Fruit fly (Drosophila melanogaster) whole organism, embryonic: ENCODE results near the gene CG4393.

ENCODE experiments used
- Ada2b ChIP-seq: fragments of 200-800 bp; sonication (Bioruptor generic); IDR thresholded peaks from 2 replicates; pipeline ENCODE4 v1.3.6; 2022; ENCODE audit warnings: missing biosample characterization, missing genetic modification characterization
- B-H2 ChIP-seq: fragments of 200-800 bp; sonication (Bioruptor generic); optimal IDR thresholded peaks from 2 replicates; lab custom pipeline; 2018; ENCODE audit warnings: missing biosample characterization, mild to moderate bottlenecking, missing genetic modification characterization
- Bgb ChIP-seq: fragments of 200-800 bp; sonication (Bioruptor generic); IDR thresholded peaks from 2 replicates; pipeline ENCODE4 v1.3.6; 2022; ENCODE audit warnings: missing biosample characterization, missing genetic modification characterization; ENCODE audit not compliant: partially characterized antibody
- CG10147 ChIP-seq: fragments of 200-800 bp; sonication (Bioruptor generic); optimal IDR thresholded peaks from 2 replicates; lab custom pipeline; 2019; ENCODE audit warnings: missing biosample characterization, mild to moderate bottlenecking, missing genetic modification characterization, moderate library complexity
- CG10321 ChIP-seq: fragments of 200-800 bp; sonication (Bioruptor generic); IDR thresholded peaks from 2 replicates; pipeline ENCODE4 v1.3.6; 2022; ENCODE audit warnings: missing biosample characterization, missing genetic modification characterization
- CG11093 ChIP-seq: fragments of 200-800 bp; sonication (Bioruptor generic); IDR thresholded peaks from 3 replicates; pipeline ENCODE4 v1.3.6; 2022; ENCODE audit warnings: missing biosample characterization, missing genetic modification characterization
- CG12769 ChIP-seq: fragments of 200-800 bp; sonication (Bioruptor generic); optimal IDR thresholded peaks from 2 replicates; lab custom pipeline; 2019; ENCODE audit warnings: missing biosample characterization, mild to moderate bottlenecking, missing genetic modification characterization, moderate library complexity
- CG15514 ChIP-seq: fragments of 200-800 bp; sonication (Bioruptor generic); optimal IDR thresholded peaks from 3 replicates; lab custom pipeline; 2017; ENCODE audit warnings: missing biosample characterization, missing genetic modification characterization, mild to moderate bottlenecking, moderate library complexity, missing genetic modification reagents
- CG16813 ChIP-seq: fragments of 200-800 bp; sonication (Bioruptor generic); IDR thresholded peaks from 3 replicates; pipeline ENCODE4 v1.3.6; 2022; ENCODE audit warnings: missing biosample characterization, missing genetic modification characterization; ENCODE audit not compliant: partially characterized antibody
- CG18476 ChIP-seq: fragments of 200-800 bp; sonication (Bioruptor generic); optimal IDR thresholded peaks from 2 replicates; lab custom pipeline; 2016; ENCODE audit warnings: missing biosample characterization, mild to moderate bottlenecking, missing genetic modification characterization
- CG18599 ChIP-seq: fragments of 200-800 bp; sonication (Bioruptor generic); optimal IDR thresholded peaks from 3 replicates; lab custom pipeline; 2017; ENCODE audit warnings: missing biosample characterization, missing genetic modification characterization, mild to moderate bottlenecking, moderate library complexity, missing genetic modification reagents
- CG2129 ChIP-seq: fragments of 200-800 bp; sonication (Bioruptor generic); IDR thresholded peaks from 2 replicates; pipeline ENCODE4 v1.3.6; 2022; ENCODE audit warnings: missing biosample characterization, missing genetic modification characterization; ENCODE audit not compliant: partially characterized antibody
- CG2199 ChIP-seq: fragments of 200-800 bp; sonication (Bioruptor generic); IDR thresholded peaks from 3 replicates; pipeline ENCODE4 v1.3.6; 2022; ENCODE audit warnings: missing biosample characterization, missing genetic modification characterization
- CG32532 ChIP-seq: fragments of 200-800 bp; sonication (Bioruptor generic); IDR thresholded peaks from 2 replicates; pipeline ENCODE4 v1.3.6; 2022; ENCODE audit warnings: missing biosample characterization, missing genetic modification characterization
- CG33213 ChIP-seq: fragments of 200-800 bp; sonication (Bioruptor generic); optimal IDR thresholded peaks from 3 replicates; lab custom pipeline; 2016; ENCODE audit warnings: missing biosample characterization, missing genetic modification characterization
- CG4404 ChIP-seq: fragments of 200-800 bp; sonication (Bioruptor generic); IDR thresholded peaks from 2 replicates; pipeline ENCODE4 v1.3.6; 2022; ENCODE audit warnings: missing biosample characterization, missing genetic modification characterization
- CG5245 ChIP-seq: fragments of 200-800 bp; sonication (Bioruptor generic); optimal IDR thresholded peaks from 3 replicates; lab custom pipeline; 2016; ENCODE audit warnings: missing biosample characterization, missing genetic modification characterization
- CG6683 ChIP-seq: fragments of 200-800 bp; sonication (Bioruptor generic); optimal IDR thresholded peaks from 2 replicates; lab custom pipeline; 2017; ENCODE audit warnings: missing biosample characterization, mild to moderate bottlenecking, missing genetic modification characterization, missing genetic modification reagents
- Dbx ChIP-seq: fragments of 200-800 bp; sonication (Bioruptor generic); IDR thresholded peaks from 3 replicates; pipeline ENCODE4 v1.3.6; 2022; ENCODE audit warnings: missing biosample characterization, missing genetic modification characterization
- GATAe ChIP-seq: fragments of 200-800 bp; sonication (Bioruptor generic); conservative IDR thresholded peaks from 2 replicates; pipeline ENCODE4 v1.3.6; 2022; ENCODE audit warnings: missing biosample characterization, missing genetic modification characterization
- H2.0 ChIP-seq: fragments of 200-800 bp; sonication (Bioruptor generic); IDR thresholded peaks from 2 replicates; pipeline ENCODE4 v1.3.6; 2022; ENCODE audit warnings: missing biosample characterization, missing genetic modification characterization
- HLH3B ChIP-seq: fragments of 200-800 bp; sonication (Bioruptor generic); IDR thresholded peaks from 2 replicates; pipeline ENCODE4 v1.3.6; 2022; ENCODE audit warnings: missing biosample characterization, missing genetic modification characterization
- HmgZ ChIP-seq: fragments of 200-800 bp; sonication (Bioruptor generic); optimal IDR thresholded peaks from 2 replicates; lab custom pipeline; 2018; ENCODE audit warnings: missing biosample characterization, mild to moderate bottlenecking, missing genetic modification characterization
- Ptx1 ChIP-seq: fragments of 200-800 bp; sonication (Bioruptor generic); IDR thresholded peaks from 2 replicates; pipeline ENCODE4 v1.3.6; 2022; ENCODE audit warnings: missing biosample characterization, missing genetic modification characterization
- aop ChIP-seq: fragments of 200-800 bp; sonication (Bioruptor generic); IDR thresholded peaks from 2 replicates; pipeline ENCODE4 v1.3.6; 2022; ENCODE audit warnings: missing biosample characterization, missing genetic modification characterization
- bbx ChIP-seq: fragments of 200-800 bp; sonication (Bioruptor generic); IDR thresholded peaks from 2 replicates; pipeline ENCODE4 v1.3.6; 2022; ENCODE audit warnings: missing biosample characterization, missing genetic modification characterization; ENCODE audit not compliant: partially characterized antibody
- caup ChIP-seq: fragments of 200-800 bp; sonication (Bioruptor generic); optimal IDR thresholded peaks from 3 replicates; lab custom pipeline; 2017; ENCODE audit warnings: missing biosample characterization, mild to moderate bottlenecking, missing genetic modification characterization, moderate library complexity; ENCODE audit not compliant: severe bottlenecking
- crol ChIP-seq: fragments of 200-800 bp; sonication (Bioruptor generic); IDR thresholded peaks from 2 replicates; pipeline ENCODE4 v1.3.6; 2022; ENCODE audit warnings: missing biosample characterization, missing genetic modification characterization
- cwo ChIP-seq: fragments of 200-800 bp; sonication (Bioruptor generic); optimal IDR thresholded peaks from 3 replicates; lab custom pipeline; 2017; ENCODE audit warnings: missing biosample characterization, missing genetic modification characterization, mild to moderate bottlenecking, moderate library complexity, missing genetic modification reagents
- fru ChIP-seq: fragments of >200 bp; optimal IDR thresholded peaks from 2 replicates; lab custom pipeline; 2017
- hb ChIP-seq: fragments of 200-800 bp; sonication (Bioruptor generic); IDR thresholded peaks from 3 replicates; pipeline ENCODE4 v1.3.6; 2022; ENCODE audit warnings: missing biosample characterization, missing genetic modification characterization; ENCODE audit not compliant: partially characterized antibody
- ind ChIP-seq: fragments of 200-800 bp; sonication (Bioruptor generic); optimal IDR thresholded peaks from 3 replicates; lab custom pipeline; 2016; ENCODE audit warnings: missing biosample characterization, missing genetic modification characterization
- ken ChIP-seq: fragments of 200-800 bp; sonication (Bioruptor generic); IDR thresholded peaks from 3 replicates; pipeline ENCODE4 v1.3.6; 2022; ENCODE audit warnings: missing biosample characterization, missing genetic modification characterization
- lab ChIP-seq: fragments of 200-800 bp; sonication (Bioruptor generic); optimal IDR thresholded peaks from 3 replicates; lab custom pipeline; 2017; ENCODE audit warnings: missing biosample characterization, missing genetic modification characterization, mild to moderate bottlenecking, moderate library complexity, missing genetic modification reagents
- maf-S ChIP-seq: fragments of 200-800 bp; sonication (Bioruptor generic); optimal IDR thresholded peaks from 2 replicates; lab custom pipeline; 2016; ENCODE audit warnings: missing biosample characterization, missing genetic modification characterization
- mam ChIP-seq: fragments of 200-800 bp; sonication (Bioruptor generic); optimal IDR thresholded peaks from 3 replicates; lab custom pipeline; 2016; ENCODE audit warnings: missing biosample characterization, missing genetic modification characterization
- mirr ChIP-seq: fragments of 200-800 bp; sonication (Bioruptor generic); optimal IDR thresholded peaks from 3 replicates; lab custom pipeline; 2018; ENCODE audit warnings: missing biosample characterization, mild to moderate bottlenecking, missing genetic modification characterization
- pan ChIP-seq, 4 experiments: fragments of >200 bp in 3 of 4; fragments of 200-800 bp in 1 of 4; sonication (Bioruptor generic) in 1 of 4; optimal IDR thresholded peaks in 3 of 4; IDR thresholded peaks in 1 of 4; 2 replicates each; pipeline versions ENCODE4 v1.3.6 to Lab custom; 2017 to 2022; ENCODE audit warnings: missing biosample characterization in 2 of 4, missing genetic modification characterization in 2 of 4, mixed read lengths in 1 of 4
- prd ChIP-seq, 3 experiments: fragments of >200 bp in 2 of 3; fragments of 200-800 bp in 1 of 3; sonication (Bioruptor generic) in 1 of 3; optimal IDR thresholded peaks in 2 of 3; IDR thresholded peaks in 1 of 3; 2 replicates in 2 of 3; 3 replicates in 1 of 3; pipeline versions ENCODE4 v1.3.6 to Lab custom; 2017 to 2022; ENCODE audit warnings: missing biosample characterization in 1 of 3, missing genetic modification characterization in 1 of 3
- rib ChIP-seq: fragments of 200-800 bp; sonication (Bioruptor generic); IDR thresholded peaks from 2 replicates; pipeline ENCODE4 v1.3.6; 2022; ENCODE audit warnings: missing biosample characterization, missing genetic modification characterization
- row ChIP-seq: fragments of 200-800 bp; sonication (Bioruptor generic); IDR thresholded peaks from 3 replicates; pipeline ENCODE4 v1.3.6; 2022; ENCODE audit warnings: missing biosample characterization, missing genetic modification characterization
- sc ChIP-seq, 3 experiments: fragments of >200 bp in 2 of 3; fragments of 200-800 bp in 1 of 3; sonication (Bioruptor generic) in 1 of 3; optimal IDR thresholded peaks; 2 replicates in 2 of 3; 3 replicates in 1 of 3; lab custom pipeline; 2017; ENCODE audit warnings: mild to moderate bottlenecking in 1 of 3, missing biosample characterization in 1 of 3, missing genetic modification characterization in 1 of 3, missing genetic modification reagents in 1 of 3
- sens ChIP-seq: fragments of 200-800 bp; sonication (Bioruptor generic); peaks from one replicate; lab custom pipeline; 2016; ENCODE audit warnings: missing biosample characterization, missing genetic modification characterization
- slbo ChIP-seq: fragments of 200-800 bp; sonication (Bioruptor generic); IDR thresholded peaks from 2 replicates; pipeline ENCODE4 v1.3.6; 2022; ENCODE audit warnings: missing biosample characterization, missing genetic modification characterization
- slou ChIP-seq: fragments of 200-800 bp; sonication (Bioruptor generic); optimal IDR thresholded peaks from 3 replicates; lab custom pipeline; 2016; ENCODE audit warnings: missing biosample characterization, missing genetic modification characterization
- slp2 ChIP-seq: fragments of 200-800 bp; sonication (Bioruptor generic); optimal IDR thresholded peaks from 2 replicates; lab custom pipeline; 2016; ENCODE audit warnings: missing biosample characterization, missing genetic modification characterization
- tgo ChIP-seq: fragments of 200-800 bp; sonication (Bioruptor generic); IDR thresholded peaks from 3 replicates; pipeline ENCODE4 v1.3.6; 2022; ENCODE audit warnings: missing biosample characterization, missing genetic modification characterization
- vnd ChIP-seq: fragments of 200-800 bp; sonication (Bioruptor generic); IDR thresholded peaks from 3 replicates; pipeline ENCODE4 v1.3.6; 2022; ENCODE audit warnings: missing biosample characterization, missing genetic modification characterization; ENCODE audit not compliant: partially characterized antibody

The CG4393 gene

dm6 chr3R:23331865-23332367, 52.7 kb downstream of the CG4393 start (continued):
- TF ChIP-seq CG18599 (GFP tag; lab: Kevin White, UChicago) (peak; percentile 45), CG4404 (GFP tag; lab: Robert Waterston, UW) (0 out of 2 replicates have a peak, but pooled peaks have one; percentile 7), mam (GFP tag; lab: Kevin White, UChicago) (peak; percentile 1), Ada2b (GFP tag; lab: Robert Waterston, UW) (peak; percentile 19; the same call in 1 of the 2 replicates), CG10321 (no peak), sens (GFP tag; lab: Kevin White, UChicago) (peak; percentile 26), GATAe (GFP tag; lab: Robert Waterston, UW) (peak; percentile 88), HmgZ (tag; lab: Kevin White, UChicago) (peak; percentile 8), Dbx (GFP tag; lab: Robert Waterston, UW) (no peak), lab (GFP tag; lab: Kevin White, UChicago) (peak; percentile 39), prd (optimal IDR thresholded peaks at IDR 0.05; lab: Kevin White, UChicago) (no peak), prd (GFP tag; IDR thresholded peaks at IDR 0.05; lab: Robert Waterston, UW) (peak; percentile 17; the same call in 1 of the 3 replicates), CG10147 (GFP tag; lab: Kevin White, UChicago) (no peak), aop (no peak), CG2129 (no peak), CG11093 (GFP tag; lab: Robert Waterston, UW) (no peak), slou (GFP tag; lab: Kevin White, UChicago) (no peak), pan (optimal IDR thresholded peaks at IDR 0.05; lab: Kevin White, UChicago) (no peak), pan (GFP tag; optimal IDR thresholded peaks at IDR 0.05 in 1 of 2, IDR thresholded peaks at IDR 0.05 in 1 of 2) (peak in 1 of 2 experiments; percentile 39), CG2199 (peak; percentile 82; the same call in 1 of the 3 replicates), bbx (GFP tag; lab: Robert Waterston, UW) (no peak), row (peak; percentile 48), CG32532 (peak; percentile 40; the same call in 1 of the 2 replicates), Bgb (GFP tag; lab: Robert Waterston, UW) (0 out of 2 replicates have a peak, but pooled peaks have one; percentile 28), CG6683 (GFP tag; lab: Kevin White, UChicago) (no peak), H2.0 (GFP tag; lab: Robert Waterston, UW) (0 out of 2 replicates have a peak, but pooled peaks have one; percentile 12), CG16813 (GFP tag; lab: Robert Waterston, UW) (no peak), rib (GFP tag; lab: Robert Waterston, UW) (peak; percentile 53; the same call in 1 of the 2 replicates), CG12769 (tag; lab: Kevin White, UChicago) (peak; percentile 50), CG15514 (GFP tag; lab: Kevin White, UChicago) (peak; percentile 20), Ptx1 (GFP tag; lab: Robert Waterston, UW) (peak; percentile 42), tgo (GFP tag; lab: Robert Waterston, UW) (no peak; the same call in 2 of the 3 replicates), mirr (GFP tag; lab: Kevin White, UChicago) (peak; percentile 57), CG5245 (GFP tag; lab: Kevin White, UChicago) (peak; percentile 2), maf-S (GFP tag; lab: Kevin White, UChicago) (peak; percentile 26), cwo (GFP tag; lab: Kevin White, UChicago) (peak; percentile 51), hb (GFP tag; lab: Robert Waterston, UW) (no peak), B-H2 (GFP tag; lab: Kevin White, UChicago) (no peak), slp2 (GFP tag; lab: Kevin White, UChicago) (no peak), CG18476 (GFP tag; lab: Kevin White, UChicago) (peak; percentile 77), CG33213 (GFP tag; lab: Kevin White, UChicago) (no peak), crol (GFP tag; lab: Robert Waterston, UW) (peak; percentile 69), fru (lab: Kevin White, UChicago) (no peak), ind (GFP tag; lab: Kevin White, UChicago) (no peak), sc (optimal IDR thresholded peaks at IDR 0.05; lab: Kevin White, UChicago) (no peak), sc (GFP tag; optimal IDR thresholded peaks at IDR 0.05; lab: Kevin White, UChicago) (no peak), HLH3B (GFP tag; lab: Robert Waterston, UW) (peak; percentile 17; the same call in 1 of the 2 replicates), vnd (GFP tag; lab: Robert Waterston, UW) (0 out of 3 replicates have a peak, but pooled peaks have one; percentile 45), ken (GFP tag; lab: Robert Waterston, UW) (peak; percentile 69; the same call in 1 of the 3 replicates), slbo (GFP tag; lab: Robert Waterston, UW) (peak; percentile 30; the same call in 1 of the 2 replicates), caup (GFP tag; lab: Kevin White, UChicago) (peak; percentile 4)
